Worm (Caenorhabditis elegans): ENCODE measurements around the gene F59B10.6.
"Not testable (repeated sequence)": the region's sequence is repeated elsewhere in the genome, so short reads cannot be mapped to it uniquely, and the experiment has no call there.

The F59B10.6 gene

DNA sequence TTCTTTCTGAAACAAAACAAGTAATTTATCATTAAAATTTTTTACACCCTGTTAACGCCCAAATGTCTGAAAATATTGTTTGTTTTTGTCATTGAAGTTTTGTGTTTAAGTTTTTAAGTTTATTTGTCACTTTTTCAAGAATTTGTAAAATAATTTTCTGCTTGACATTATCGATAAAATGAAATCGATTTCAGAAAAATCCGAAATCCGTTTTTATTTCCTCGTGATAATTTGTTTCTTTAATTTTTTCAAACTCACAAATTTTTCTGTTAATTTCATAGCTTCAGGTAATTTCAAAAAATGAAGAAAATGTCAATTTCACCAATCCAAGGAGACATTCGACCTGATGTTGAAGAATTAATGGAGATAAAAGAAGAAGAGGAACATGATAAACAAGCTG, 28.4 kb downstream of the F59B10.6 start, which contains the start of gene ZK666.12:
Gene ZK666.12, plus strand, starts transcription at position 301 of the 400 bp plus-strand sequence.
- no peak for TF ChIP-seq W03F9.2 (tag; optimal IDR thresholded peaks at IDR 0.05)
- TF ChIP-seq him-1 (tag; optimal IDR thresholded peaks at IDR 0.05): no peak
- no peak for TF ChIP-seq dao-5 (tag; optimal IDR thresholded peaks at IDR 0.05)

DNA sequence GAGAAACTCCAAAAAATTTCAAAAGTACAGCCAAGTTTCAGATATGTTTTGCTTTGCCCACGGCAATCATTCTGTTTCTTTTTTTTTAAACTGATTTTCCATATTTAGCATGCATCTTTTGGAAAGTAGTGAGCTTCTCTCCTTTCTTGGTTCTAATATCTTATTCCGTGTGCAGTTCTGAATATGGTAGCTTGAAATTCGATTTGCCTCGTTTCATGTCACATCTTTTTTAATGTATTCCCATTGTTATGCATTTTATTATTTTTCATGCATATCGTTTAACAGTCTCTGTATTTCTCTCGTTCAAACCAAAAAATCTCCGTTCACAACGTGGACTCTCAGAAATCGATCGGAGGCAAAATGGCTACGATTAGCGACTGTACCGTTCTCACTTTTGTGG, 29.8 kb downstream of the F59B10.6 start, which contains the start of gene ZK666.14:
Gene ZK666.14, plus strand, starts transcription at position 301 of the 400 bp plus-strand sequence.
- TF ChIP-seq dao-5 (tag; optimal IDR thresholded peaks at IDR 0.05) (no peak), him-1 (tag; optimal IDR thresholded peaks at IDR 0.05) (no peak), W03F9.2 (tag; optimal IDR thresholded peaks at IDR 0.05) (no peak)

DNA sequence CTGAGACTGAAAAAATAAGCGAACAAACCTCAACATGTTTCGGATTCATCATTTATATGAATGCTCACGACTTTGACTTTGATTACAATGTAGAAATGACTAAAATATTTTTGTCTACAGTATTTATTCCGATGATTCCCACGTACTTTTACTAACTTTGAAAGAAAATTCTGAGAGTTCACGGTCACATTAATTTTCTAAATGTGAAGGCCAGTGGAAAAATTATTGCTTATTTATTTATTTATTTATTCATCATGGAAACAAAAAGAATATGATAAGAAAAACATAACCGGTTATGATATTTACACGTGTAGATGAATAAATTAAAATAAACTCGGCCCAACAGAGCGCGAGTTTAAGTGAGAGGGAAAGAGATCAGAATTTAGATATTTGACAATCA, 31.2 kb downstream of the F59B10.6 start, which contains the start of gene ZK666.8:
Gene ZK666.8, minus strand, starts transcription at position 101 of the 400 bp plus-strand sequence.
- not testable (repeated sequence) for TF ChIP-seq dao-5, him-1, W03F9.2 (tag; optimal IDR thresholded peaks at IDR 0.05)

- TF ChIP-seq him-1 (tag; optimal IDR thresholded peaks at IDR 0.05) (no peak), W03F9.2 (tag; optimal IDR thresholded peaks at IDR 0.05) (no peak), dao-5 (tag; optimal IDR thresholded peaks at IDR 0.05) (no peak)
Measured at ce11 chrII:10490329-10490728, 33.9 kb downstream of the F59B10.6 start, which contains the start of gene clec-61. Gene clec-61, minus strand, starts transcription at chrII:10490537.

- TF ChIP-seq dao-5 (tag; optimal IDR thresholded peaks at IDR 0.05) (no peak), W03F9.2 (tag; optimal IDR thresholded peaks at IDR 0.05) (no peak), him-1 (tag; optimal IDR thresholded peaks at IDR 0.05) (no peak)
Measured at ce11 chrII:10486738-10487137, 37.5 kb downstream of the F59B10.6 start, which contains the start of gene ZK666.15. Gene ZK666.15, plus strand, starts transcription at chrII:10487038.

DNA sequence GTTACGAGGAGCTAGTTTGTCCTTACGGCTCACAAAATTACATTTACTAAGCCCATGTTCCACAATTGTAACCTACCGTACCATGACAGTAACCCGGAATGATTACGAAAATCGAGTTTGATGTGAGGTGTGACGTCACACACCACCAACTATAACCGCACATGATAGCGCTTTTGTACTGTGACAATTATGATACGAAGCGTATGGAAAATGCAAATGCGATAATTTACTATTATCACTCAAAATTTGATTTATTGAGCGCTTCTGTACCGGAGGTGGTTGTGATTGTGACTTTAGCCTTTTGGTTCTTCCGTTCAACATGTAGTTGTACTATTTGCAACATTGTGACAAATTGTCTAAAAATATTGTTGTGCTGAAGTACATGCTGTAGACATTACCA, 38.6 kb downstream of the F59B10.6 start:
- TF ChIP-seq him-1 (tag; optimal IDR thresholded peaks at IDR 0.05) (no peak), W03F9.2 (tag; optimal IDR thresholded peaks at IDR 0.05) (no peak), dao-5 (tag; optimal IDR thresholded peaks at IDR 0.05) (no peak)

ce11 chrII:10483860-10484259, 40.4 kb downstream of the F59B10.6 start:
- TF ChIP-seq him-1 (tag; optimal IDR thresholded peaks at IDR 0.05) (no peak), dao-5 (tag; optimal IDR thresholded peaks at IDR 0.05) (no peak), W03F9.2 (tag; optimal IDR thresholded peaks at IDR 0.05) (no peak)

ce11 chrII:10482899-10483298, 41.4 kb downstream of the F59B10.6 start:
- no peak for TF ChIP-seq dao-5 (tag; optimal IDR thresholded peaks at IDR 0.05)

DNA sequence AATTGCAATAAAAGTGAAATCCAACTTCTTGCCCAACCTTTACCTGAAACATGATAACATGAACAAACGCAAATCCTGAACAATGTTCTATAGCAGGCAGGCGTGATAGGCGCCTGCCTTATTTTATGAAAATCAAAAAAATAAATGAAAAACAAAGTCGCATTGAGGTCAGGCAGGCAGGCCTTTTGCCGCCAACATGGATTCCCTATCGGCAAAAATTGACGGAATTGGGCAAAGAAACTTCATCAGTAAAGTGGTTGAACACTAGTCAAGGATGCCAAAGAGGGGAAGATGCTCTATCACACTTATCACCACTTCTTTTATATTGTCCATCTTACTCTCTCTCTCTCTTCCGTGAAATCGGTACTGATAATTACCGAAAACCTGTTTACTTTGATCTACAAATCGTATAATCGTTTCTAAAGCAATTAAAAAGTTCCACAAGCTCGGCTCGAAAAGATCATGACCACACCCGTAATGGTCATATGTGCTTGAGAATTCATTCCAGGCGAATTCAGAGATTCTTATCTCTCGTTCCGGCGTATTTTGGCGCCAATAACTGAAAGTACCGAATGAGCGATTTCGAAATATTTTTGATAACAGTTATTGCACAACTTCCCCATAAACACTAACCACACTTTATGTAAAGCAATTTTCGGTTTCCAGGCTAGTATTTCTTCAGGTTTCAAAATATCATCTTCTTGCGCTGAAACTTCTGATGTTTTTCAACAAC, 42.3 kb downstream of the F59B10.6 start, which contains the start of the genes clec-60 and ZK666.11:
Gene clec-60, minus strand, starts transcription at position 51 of the 733 bp plus-strand sequence.
Gene ZK666.11, plus strand, starts transcription at position 699 of the 733 bp plus-strand sequence.
- TF ChIP-seq him-1 (tag; optimal IDR thresholded peaks at IDR 0.05): no peak
- TF ChIP-seq dao-5 (tag; optimal IDR thresholded peaks at IDR 0.05): no peak
- no peak for TF ChIP-seq W03F9.2 (tag; optimal IDR thresholded peaks at IDR 0.05)

ce11 chrII:10480043-10480442, 44.2 kb downstream of the F59B10.6 start:
- TF ChIP-seq W03F9.2 (tag; optimal IDR thresholded peaks at IDR 0.05) (no peak), dao-5 (tag; optimal IDR thresholded peaks at IDR 0.05) (no peak), him-1 (tag; optimal IDR thresholded peaks at IDR 0.05) (no peak)

ce11 chrII:10479348-10479747, 44.9 kb downstream of the F59B10.6 start, which contains the start of gene clec-59:
Gene clec-59, minus strand, starts transcription at chrII:10479448.
- TF ChIP-seq dao-5 (tag; optimal IDR thresholded peaks at IDR 0.05) (no peak), him-1 (tag; optimal IDR thresholded peaks at IDR 0.05) (no peak), W03F9.2 (tag; optimal IDR thresholded peaks at IDR 0.05) (no peak)

DNA sequence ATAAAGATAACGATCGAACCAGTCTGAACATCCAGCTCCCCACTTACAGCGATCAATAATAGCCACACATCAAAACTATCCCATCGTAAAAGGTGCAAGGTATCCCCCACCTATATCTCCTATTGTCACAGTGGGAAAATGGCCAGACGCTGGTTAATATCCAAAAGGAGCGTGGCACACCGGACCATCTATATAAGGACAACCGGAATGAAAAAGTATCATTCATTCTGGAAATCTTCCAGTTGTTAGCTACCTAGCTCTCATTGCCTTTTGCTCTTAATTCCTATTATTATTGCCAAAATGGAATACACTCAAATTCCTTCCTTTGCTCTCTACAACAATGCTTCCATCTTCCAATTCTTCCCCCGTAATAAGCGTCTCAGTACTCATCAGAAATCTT, 47.3 kb downstream of the F59B10.6 start, which contains the start of gene ZK666.4:
Gene ZK666.4, plus strand, starts transcription at position 301 of the 400 bp plus-strand sequence.
- TF ChIP-seq him-1 (tag; optimal IDR thresholded peaks at IDR 0.05) (no peak), dao-5 (tag; optimal IDR thresholded peaks at IDR 0.05) (no peak), W03F9.2 (tag; optimal IDR thresholded peaks at IDR 0.05) (no peak)

ce11 chrII:10476039-10476438, 48.2 kb downstream of the F59B10.6 start, which contains the start of gene clec-58:
Gene clec-58, minus strand, starts transcription at chrII:10476139.
- TF ChIP-seq W03F9.2 (tag; optimal IDR thresholded peaks at IDR 0.05) (no peak), dao-5 (tag; optimal IDR thresholded peaks at IDR 0.05) (no peak), him-1 (tag; optimal IDR thresholded peaks at IDR 0.05) (no peak)
